Fruit fly (Drosophila melanogaster): ENCODE data around the gene Rpt3R.

Gene Rpt3R

dm6 chr3R:9784341-9785062 is 28.2 kb upstream of the Rpt3R start, which contains the start of the genes MtnA and CG8500:
Gene MtnA, minus strand, starts transcription at chr3R:9784370.
Gene CG8500, plus strand, starts transcription at chr3R:9784653.
- TF ChIP-seq tj (GFP tag; optimal IDR thresholded peaks at IDR 0.05) (no peak), kay (GFP tag; ENCODE audit: borderline replicate concordance) (no peak), ovo (GFP tag; optimal IDR thresholded peaks at IDR 0.05) (no peak), cic (GFP tag; optimal IDR thresholded peaks at IDR 0.05) (peak; percentile 60), bab1 (GFP tag; optimal IDR thresholded peaks at IDR 0.05) (peak; percentile 67), Hr96 (GFP tag; optimal IDR thresholded peaks at IDR 0.05) (no peak), CG7101 (tag; optimal IDR thresholded peaks at IDR 0.05) (peak; percentile 27), cnc (optimal IDR thresholded peaks at IDR 0.05) (no peak), pad (GFP tag; optimal IDR thresholded peaks at IDR 0.05) (peak; percentile 3), Mnt (GFP tag; optimal IDR thresholded peaks at IDR 0.05) (peak; percentile 51), CG33017 (tag; optimal IDR thresholded peaks at IDR 0.05) (no peak), toe (GFP tag; optimal IDR thresholded peaks at IDR 0.05) (no peak)

DNA sequence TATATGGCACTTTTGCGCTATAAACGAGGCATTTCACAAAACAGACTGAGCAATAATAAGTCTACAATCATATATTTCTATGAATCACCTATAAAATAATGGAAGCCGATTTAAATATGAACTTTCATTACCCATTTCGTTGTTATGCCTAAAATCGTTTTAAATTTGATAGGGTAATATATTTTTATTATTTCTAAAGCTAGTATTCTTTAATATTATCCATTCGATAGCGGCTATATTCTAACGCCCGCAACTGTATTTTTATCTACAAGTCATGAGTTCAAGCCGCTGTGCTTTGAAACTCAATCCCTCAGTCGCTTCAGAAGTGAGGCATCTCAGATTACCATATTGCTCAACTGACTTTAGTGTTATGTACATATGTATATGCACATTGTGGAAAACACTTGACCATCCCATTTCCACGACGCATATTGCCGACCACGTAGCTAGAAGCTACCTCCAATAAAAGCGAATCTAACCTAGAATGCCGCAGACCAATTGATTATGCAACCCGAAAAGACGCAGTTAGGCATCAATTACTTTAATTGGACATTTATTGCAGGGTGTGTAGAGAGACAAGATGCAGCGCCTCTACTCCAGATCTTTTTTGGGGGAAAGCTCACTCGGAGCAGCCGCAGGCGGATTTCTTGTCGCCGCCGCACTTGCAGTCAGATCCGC is 27.1 kb upstream of the Rpt3R start:
- TF ChIP-seq kay (GFP tag; ENCODE audit: borderline replicate concordance) (no peak), CG14711 (tag; optimal IDR thresholded peaks at IDR 0.05) (peak; percentile 18), pad (GFP tag; optimal IDR thresholded peaks at IDR 0.05) (no peak), CG33017 (tag; optimal IDR thresholded peaks at IDR 0.05) (peak; percentile 37), ovo (GFP tag; optimal IDR thresholded peaks at IDR 0.05) (peak; percentile 0), cic (GFP tag; optimal IDR thresholded peaks at IDR 0.05) (no peak), bab1 (GFP tag; optimal IDR thresholded peaks at IDR 0.05) (peak; percentile 62), CG1620 (GFP tag; optimal IDR thresholded peaks at IDR 0.05) (no peak), CG7101 (tag; optimal IDR thresholded peaks at IDR 0.05) (peak; percentile 16)

DNA sequence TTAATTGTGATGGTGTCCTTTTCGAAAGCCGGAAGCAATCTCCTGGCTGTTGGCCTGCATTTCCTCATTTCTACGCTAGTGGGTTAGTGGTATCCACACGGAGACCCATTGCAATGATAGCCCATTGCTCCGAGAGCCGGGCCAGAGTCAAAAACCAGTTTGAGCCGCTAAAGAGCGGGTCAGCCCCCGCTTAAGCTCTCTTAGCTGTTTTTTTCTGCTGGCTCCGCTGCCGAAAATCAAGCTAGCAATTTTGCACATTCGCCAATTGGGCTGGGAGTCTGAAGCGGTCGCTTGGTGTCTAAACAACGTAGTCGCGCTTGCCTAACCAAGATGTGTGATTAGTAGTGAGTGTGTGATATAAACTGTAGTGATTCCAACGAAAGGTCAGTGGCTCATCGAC is 23.5 kb upstream of the Rpt3R start, which contains the start of gene CG12947:
Gene CG12947 (plus strand): TSS at position 301 of the 400 bp plus-strand sequence.
- TF ChIP-seq CG5204 (GFP tag; optimal IDR thresholded peaks at IDR 0.05) = no peak

dm6 chr3R:9777941-9778360 is 21.6 kb upstream of the Rpt3R start, which contains the start of gene RpS29:
Gene RpS29, plus strand, starts transcription at chr3R:9778042.
- TF ChIP-seq CG7045 (GFP tag; optimal IDR thresholded peaks at IDR 0.05) (peak; percentile 42), CG11617 (GFP tag; optimal IDR thresholded peaks at IDR 0.05) (peak; percentile 83), CG1620 (GFP tag; optimal IDR thresholded peaks at IDR 0.05) (peak; percentile 94), tj (GFP tag; optimal IDR thresholded peaks at IDR 0.05) (peak; percentile 50), ovo (GFP tag; optimal IDR thresholded peaks at IDR 0.05) (peak; percentile 73), CG14711 (tag; optimal IDR thresholded peaks at IDR 0.05) (peak; percentile 69), toe (GFP tag; optimal IDR thresholded peaks at IDR 0.05) (peak; percentile 92), cnc (optimal IDR thresholded peaks at IDR 0.05) (no peak), kay (GFP tag; ENCODE audit: borderline replicate concordance) (no peak), bab1 (GFP tag; optimal IDR thresholded peaks at IDR 0.05) (peak; percentile 93), Hr96 (GFP tag; optimal IDR thresholded peaks at IDR 0.05) (peak; percentile 87), CG12768 (GFP tag; optimal IDR thresholded peaks at IDR 0.05) (peak; percentile 70), Crg-1 (GFP tag; optimal IDR thresholded peaks at IDR 0.05) (peak; percentile 93), CG33017 (tag; optimal IDR thresholded peaks at IDR 0.05) (peak; percentile 53), Clk (GFP tag; optimal IDR thresholded peaks at IDR 0.05) (peak; percentile 62), CG7101 (tag; optimal IDR thresholded peaks at IDR 0.05) (peak; percentile 86), Mnt (GFP tag; optimal IDR thresholded peaks at IDR 0.05) (peak; percentile 90), pad (GFP tag; optimal IDR thresholded peaks at IDR 0.05) (peak; percentile 71), CG5204 (GFP tag; optimal IDR thresholded peaks at IDR 0.05) (no peak), cic (GFP tag; optimal IDR thresholded peaks at IDR 0.05) (peak; percentile 74)

dm6 chr3R:9774821-9775220 is 18.5 kb upstream of the Rpt3R start, which contains the start of gene topi:
Gene topi, plus strand, starts transcription at chr3R:9775121.
- TF ChIP-seq ovo (GFP tag; optimal IDR thresholded peaks at IDR 0.05) (no peak), toe (GFP tag; optimal IDR thresholded peaks at IDR 0.05) (no peak), Clk (GFP tag; optimal IDR thresholded peaks at IDR 0.05) (no peak), Crg-1 (GFP tag; optimal IDR thresholded peaks at IDR 0.05) (no peak), CG33017 (tag; optimal IDR thresholded peaks at IDR 0.05) (no peak), CG12768 (GFP tag; optimal IDR thresholded peaks at IDR 0.05) (no peak), tj (GFP tag; optimal IDR thresholded peaks at IDR 0.05) (no peak), pad (GFP tag; optimal IDR thresholded peaks at IDR 0.05) (no peak), CG5204 (GFP tag; optimal IDR thresholded peaks at IDR 0.05) (no peak), Hr96 (GFP tag; optimal IDR thresholded peaks at IDR 0.05) (no peak), CG11617 (GFP tag; optimal IDR thresholded peaks at IDR 0.05) (no peak), kay (GFP tag; ENCODE audit: borderline replicate concordance) (no peak), cic (GFP tag; optimal IDR thresholded peaks at IDR 0.05) (no peak), cnc (optimal IDR thresholded peaks at IDR 0.05) (no peak), CG14711 (tag; optimal IDR thresholded peaks at IDR 0.05) (no peak), CG7045 (GFP tag; optimal IDR thresholded peaks at IDR 0.05) (no peak), CG1620 (GFP tag; optimal IDR thresholded peaks at IDR 0.05) (no peak), bab1 (GFP tag; optimal IDR thresholded peaks at IDR 0.05) (no peak), Mnt (GFP tag; optimal IDR thresholded peaks at IDR 0.05) (no peak)

- TF ChIP-seq CG33017 (tag; optimal IDR thresholded peaks at IDR 0.05) (peak; percentile 12), CG12768 (GFP tag; optimal IDR thresholded peaks at IDR 0.05) (peak; percentile 5), Mnt (GFP tag; optimal IDR thresholded peaks at IDR 0.05) (peak; percentile 36), cic (GFP tag; optimal IDR thresholded peaks at IDR 0.05) (peak; percentile 92), kay (GFP tag; ENCODE audit: borderline replicate concordance) (no peak), pad (GFP tag; optimal IDR thresholded peaks at IDR 0.05) (no peak)
These were observed 17.8 kb upstream of the Rpt3R start, which contains the start of gene Whamy for dm6 chr3R:9774147-9774546. Gene Whamy, minus strand, starts transcription at chr3R:9774419.
